Worm (Caenorhabditis elegans) whole organism, young adult: Measurements from ENCODE around the gene F43C11.7.

ENCODE experiments used
- B0336.3 ChIP-seq: fragments of 200-800 bp; sonication (Bioruptor generic); IDR thresholded peaks from 2 replicates; pipeline ENCODE4 v1.3.6; 2022; ENCODE audit warnings: missing genetic modification characterization, missing compliant biosample characterization
- C17E4.6 ChIP-seq: fragments of 200-800 bp; sonication (Bioruptor generic); IDR thresholded peaks from 2 replicates; pipeline ENCODE4 v1.3.6; 2022; ENCODE audit warnings: missing genetic modification reagents, missing genetic modification characterization, missing compliant biosample characterization
- D2030.7 ChIP-seq: fragments of 200-800 bp; sonication (Bioruptor generic); IDR thresholded peaks from 2 replicates; pipeline ENCODE4 v1.3.6; 2022; ENCODE audit warnings: missing genetic modification reagents, missing genetic modification characterization, missing compliant biosample characterization
- F10E7.11 ChIP-seq: sonication (generic microtip); optimal IDR thresholded peaks from 2 replicates; lab custom pipeline; 2017; ENCODE audit warnings: mild to moderate bottlenecking, missing genetic modification characterization, moderate library complexity, missing compliant biosample characterization
- F22D6.2 ChIP-seq: sonication (generic microtip); optimal IDR thresholded peaks from 2 replicates; lab custom pipeline; 2016; ENCODE audit warnings: mild to moderate bottlenecking, missing genetic modification characterization, missing compliant biosample characterization
- F23B12.7 ChIP-seq: sonication (generic microtip); optimal IDR thresholded peaks from 2 replicates; lab custom pipeline; 2017; ENCODE audit warnings: missing genetic modification characterization, mild to moderate bottlenecking, missing compliant biosample characterization, antibody characterized with exemption, moderate library complexity; ENCODE audit not compliant: insufficient read depth
- F37B4.10 ChIP-seq: fragments of 200-800 bp; sonication (Bioruptor generic); IDR thresholded peaks from 2 replicates; pipeline ENCODE4 v1.3.6; 2022; ENCODE audit warnings: missing genetic modification characterization, missing compliant biosample characterization
- ama-1 ChIP-seq, 3 experiments: fragments of 150-350 bp in 1 of 3; sonication (generic microtip) in 2 of 3; optimal IDR thresholded peaks; 2 replicates each; lab custom pipeline; 2014 to 2018; ENCODE audit warnings: missing biosample characterization in 2 of 3, missing genetic modification characterization in 2 of 3, missing genetic modification reagents in 2 of 3
- attf-3 ChIP-seq: fragments of 200-800 bp; sonication (Bioruptor generic); conservative IDR thresholded peaks from 2 replicates; pipeline ENCODE4 v1.3.6; 2022; ENCODE audit warnings: missing genetic modification reagents, missing genetic modification characterization, missing compliant biosample characterization
- ceh-40 ChIP-seq: fragments of 200-800 bp; sonication (Bioruptor generic); IDR thresholded peaks from 2 replicates; pipeline ENCODE4 v1.3.6; 2022; ENCODE audit warnings: missing genetic modification characterization, missing compliant biosample characterization
- ceh-58 ChIP-seq: fragments of 200-800 bp; sonication (Bioruptor generic); IDR thresholded peaks from 2 replicates; pipeline ENCODE4 v1.3.6; 2022; ENCODE audit warnings: missing genetic modification characterization, missing compliant biosample characterization
- ceh-91 ChIP-seq: fragments of 200-800 bp; sonication (Bioruptor generic); IDR thresholded peaks from 2 replicates; pipeline ENCODE4 v1.3.6; 2022; ENCODE audit warnings: missing genetic modification reagents, missing genetic modification characterization, missing compliant biosample characterization
- dox-1 ChIP-seq: fragments of 200-800 bp; sonication (Bioruptor generic); IDR thresholded peaks from 2 replicates; pipeline ENCODE4 v1.3.6; 2022; ENCODE audit warnings: missing genetic modification reagents, missing genetic modification characterization, missing compliant biosample characterization
- ekl-4 ChIP-seq: fragments of 200-800 bp; sonication (Bioruptor generic); IDR thresholded peaks from 2 replicates; pipeline ENCODE4 v1.3.6; 2022; ENCODE audit warnings: missing genetic modification reagents, missing genetic modification characterization, missing compliant biosample characterization
- gei-17 ChIP-seq: fragments of 200-800 bp; sonication (Bioruptor generic); optimal IDR thresholded peaks from 2 replicates; lab custom pipeline; 2018; ENCODE audit warnings: mild to moderate bottlenecking, missing genetic modification characterization, missing compliant biosample characterization
- hsf-1 ChIP-seq: fragments of 200-800 bp; sonication (Bioruptor generic); IDR thresholded peaks from 2 replicates; pipeline ENCODE4 v1.3.6; 2022; ENCODE audit warnings: missing genetic modification reagents, missing genetic modification characterization, missing compliant biosample characterization
- lag-1 ChIP-seq: fragments of 200-800 bp; sonication (Bioruptor generic); IDR thresholded peaks from 2 replicates; pipeline ENCODE4 v1.3.6; 2022; ENCODE audit warnings: missing genetic modification reagents, missing genetic modification characterization, missing compliant biosample characterization
- lir-1 ChIP-seq: fragments of 200-800 bp; sonication (Bioruptor generic); conservative IDR thresholded peaks from 2 replicates; pipeline ENCODE4 v1.3.6; 2022; ENCODE audit warnings: missing genetic modification reagents, missing genetic modification characterization, missing compliant biosample characterization
- lsl-1 ChIP-seq: fragments of 200-800 bp; sonication (Bioruptor generic); optimal IDR thresholded peaks from 2 replicates; lab custom pipeline; 2018; ENCODE audit warnings: mild to moderate bottlenecking, missing genetic modification characterization, moderate library complexity, missing compliant biosample characterization
- madf-10 ChIP-seq: sonication (generic microtip); optimal IDR thresholded peaks from 2 replicates; lab custom pipeline; 2016; ENCODE audit warnings: mild to moderate bottlenecking, missing genetic modification characterization, missing compliant biosample characterization
- madf-6 ChIP-seq: fragments of 200-800 bp; sonication (Bioruptor generic); IDR thresholded peaks from 2 replicates; pipeline ENCODE4 v1.3.6; 2022; ENCODE audit warnings: missing genetic modification reagents, missing genetic modification characterization, missing compliant biosample characterization
- mes-4 ChIP-seq: sonication (generic microtip); optimal IDR thresholded peaks from 2 replicates; lab custom pipeline; 2016; ENCODE audit warnings: missing genotype, missing genetic modification characterization, missing compliant biosample characterization
- mxl-1 ChIP-seq: sonication (generic microtip); optimal IDR thresholded peaks from 2 replicates; lab custom pipeline; 2016; ENCODE audit warnings: missing genetic modification characterization, missing compliant biosample characterization
- nfya-1 ChIP-seq: sonication (generic microtip); optimal IDR thresholded peaks from 2 replicates; lab custom pipeline; 2017; ENCODE audit warnings: antibody characterized with exemption, missing compliant biosample characterization, missing genetic modification characterization, borderline replicate concordance; ENCODE audit not compliant: insufficient read depth
- rcor-1 ChIP-seq: fragments of 200-800 bp; sonication (Bioruptor generic); IDR thresholded peaks from 2 replicates; pipeline ENCODE4 v1.3.6; 2022; ENCODE audit warnings: missing genetic modification reagents, missing genetic modification characterization, missing compliant biosample characterization
- rpc-1 ChIP-seq, 2 experiments: fragments of 150-350 bp in 1 of 2; sonication (generic microtip) in 1 of 2; optimal IDR thresholded peaks; 2 replicates each; lab custom pipeline; 2014 to 2018; ENCODE audit warnings: missing biosample characterization in 1 of 2, missing genetic modification characterization in 1 of 2, missing genetic modification reagents in 1 of 2, missing genotype in 1 of 2
- snpc-1.1 ChIP-seq: sonication (generic microtip); optimal IDR thresholded peaks from 2 replicates; lab custom pipeline; 2017; ENCODE audit warnings: missing genetic modification characterization, mild to moderate bottlenecking, missing compliant biosample characterization, antibody characterized with exemption, moderate library complexity, missing genotype, missing genetic modification reagents; ENCODE audit not compliant: insufficient read depth
- snpc-3.4 ChIP-seq: sonication (generic microtip); optimal IDR thresholded peaks from 2 replicates; lab custom pipeline; 2017; ENCODE audit warnings: missing genetic modification characterization, mild to moderate bottlenecking, missing compliant biosample characterization, antibody characterized with exemption, moderate library complexity, missing genotype, missing genetic modification reagents
- xnd-1 ChIP-seq: sonication (generic microtip); optimal IDR thresholded peaks from 2 replicates; lab custom pipeline; 2016; ENCODE audit warnings: missing genotype, missing genetic modification reagents, missing genetic modification characterization, missing compliant biosample characterization
- zim-3 ChIP-seq: sonication (generic microtip); optimal IDR thresholded peaks from 2 replicates; lab custom pipeline; 2017; ENCODE audit warnings: mild to moderate bottlenecking, missing genetic modification characterization, moderate library complexity, missing compliant biosample characterization
- ztf-22 ChIP-seq: fragments of 200-800 bp; sonication (Bioruptor generic); optimal IDR thresholded peaks from 2 replicates; lab custom pipeline; 2018; ENCODE audit warnings: mild to moderate bottlenecking, missing genetic modification characterization, moderate library complexity, missing compliant biosample characterization
- ztf-25 ChIP-seq: fragments of 200-800 bp; sonication (Bioruptor generic); IDR thresholded peaks from 2 replicates; pipeline ENCODE4 v1.3.6; 2022; ENCODE audit warnings: missing genetic modification reagents, missing genetic modification characterization, missing compliant biosample characterization
- ztf-3 ChIP-seq: fragments of 200-800 bp; sonication (Bioruptor generic); optimal IDR thresholded peaks from 2 replicates; lab custom pipeline; 2018; ENCODE audit warnings: mild to moderate bottlenecking, missing genetic modification characterization, missing compliant biosample characterization

F43C11.7 gene

ce11 chrII:2324956-2325355 is 10.7 kb upstream of the F43C11.7 start, which contains the start of gene ZK1240.11:
ZK1240.11 (plus strand) TSS chrII:2325256.
- no peak for TF ChIP-seq ztf-3 (GFP tag; lab: Kevin White, UChicago)
- TF ChIP-seq snpc-1.1, result no peak
- no peak for TF ChIP-seq F22D6.2 (tag; lab: Kevin White, UChicago)
- TF ChIP-seq madf-6, result no peak
- no peak for TF ChIP-seq C17E4.6 (GFP tag; lab: Robert Waterston, UW)
- TF ChIP-seq F37B4.10 (GFP tag; lab: Robert Waterston, UW), result no peak
- TF ChIP-seq B0336.3, result no peak
- no peak for TF ChIP-seq ceh-40 (GFP tag; lab: Robert Waterston, UW)
- no peak for TF ChIP-seq ceh-91 (GFP tag; lab: Robert Waterston, UW)
- no peak for TF ChIP-seq lir-1 (GFP tag; lab: Robert Waterston, UW)
- TF ChIP-seq rcor-1, result no peak
- TF ChIP-seq snpc-3.4 (tag; lab: Kevin White, UChicago), result no peak
- TF ChIP-seq madf-10 (tag; lab: Kevin White, UChicago), result no peak
- TF ChIP-seq nfya-1 (tag; lab: Kevin White, UChicago), result no peak

ce11 chrII:2328963-2329442 is 6.7 kb upstream of the F43C11.7 start, which contains the start of the genes ZK1240.8 and ZK1240.1:
ZK1240.8 (minus strand) TSS chrII:2329063.
ZK1240.1 (plus strand) TSS chrII:2329392.
- TF ChIP-seq ekl-4 (GFP tag; lab: Robert Waterston, UW) (no peak), lag-1 (GFP tag; lab: Robert Waterston, UW) (no peak), mes-4 (tag; lab: Kevin White, UChicago) (no peak), ztf-22 (no peak), attf-3 (GFP tag; lab: Robert Waterston, UW) (no peak), mxl-1 (no peak), ztf-25 (GFP tag; lab: Robert Waterston, UW) (no peak), F23B12.7 (no peak), lsl-1 (GFP tag; lab: Kevin White, UChicago) (no peak)

ce11 chrII:2330462-2330861 is 5.2 kb upstream of the F43C11.7 start:
- TF ChIP-seq F10E7.11 (tag; lab: Kevin White, UChicago), result no peak
- TF ChIP-seq ceh-40 (GFP tag; lab: Robert Waterston, UW), result 0 out of 2 replicates have a peak, but pooled peaks have one; percentile 67
- TF ChIP-seq hsf-1 (GFP tag; lab: Robert Waterston, UW), result peak; percentile 97
- TF ChIP-seq ceh-58, result no peak
- no peak for TF ChIP-seq zim-3 (tag; lab: Kevin White, UChicago)
- peak; percentile 40 for TF ChIP-seq rpc-1 (optimal IDR thresholded peaks at IDR 0.05; lab: Kevin White, UChicago)
- no peak for TF ChIP-seq rpc-1 (tag; optimal IDR thresholded peaks at IDR 0.05; lab: Kevin White, UChicago)
- TF ChIP-seq ama-1 (optimal IDR thresholded peaks at IDR 0.05; lab: Kevin White, UChicago), result no peak
- TF ChIP-seq ama-1 (GFP tag; optimal IDR thresholded peaks at IDR 0.05; lab: Kevin White, UChicago), result no peak
- no peak for TF ChIP-seq xnd-1 (tag; lab: Kevin White, UChicago)
- peak; percentile 12 for TF ChIP-seq gei-17 (GFP tag; lab: Kevin White, UChicago)
- peak; percentile 19; the same call in 1 of the 2 replicates for TF ChIP-seq ekl-4 (GFP tag; lab: Robert Waterston, UW)
- peak; percentile 80 for TF ChIP-seq dox-1 (GFP tag; lab: Robert Waterston, UW)
- TF ChIP-seq D2030.7 (GFP tag; lab: Robert Waterston, UW), result 0 out of 2 replicates have a peak, but pooled peaks have one; percentile 35
- peak; percentile 31; the same call in 1 of the 2 replicates for TF ChIP-seq madf-6
- TF ChIP-seq lsl-1 (GFP tag; lab: Kevin White, UChicago), result peak; percentile 16
- TF ChIP-seq attf-3 (GFP tag; lab: Robert Waterston, UW), result no peak
